Fruit fly (Drosophila melanogaster) whole organism: ENCODE results near the gene Ide.

Source experiments
- CG8478 ChIP-seq: fragments of >200 bp; optimal IDR thresholded peaks from 2 replicates; lab custom pipeline; 2018; ENCODE audit warnings: inconsistent platforms
- pan ChIP-seq: fragments of >200 bp; optimal IDR thresholded peaks from 2 replicates; lab custom pipeline; 2017
- usp ChIP-seq: fragments of >200 bp; optimal IDR thresholded peaks from 2 replicates; lab custom pipeline; 2017; ENCODE audit warnings: missing biosample characterization, missing genetic modification characterization, mixed read lengths

dm6 chr3L:20393357-20393756, 17.7 kb upstream of the Ide start, which contains the start of gene CG33969:
- TF ChIP-seq pan (no peak), usp (GFP tag; lab: Kevin White, UChicago) (no peak), CG8478 (no peak)
